Worm (Caenorhabditis elegans): ENCODE data around the gene egl-45.

ce11 chrIII:7783354-7783753 lies 45.1 kb downstream of the egl-45 start, which contains the start of gene mab-5:
- no peak for TF ChIP-seq ref-1 (GFP tag; conservative IDR thresholded peaks at IDR 0.05)
- no peak for TF ChIP-seq tab-1 (GFP tag; IDR thresholded peaks at IDR 0.05)
- no peak for TF ChIP-seq klf-2 (GFP tag; conservative IDR thresholded peaks at IDR 0.05)
- no peak for TF ChIP-seq flt-1 (GFP tag; IDR thresholded peaks at IDR 0.05)
- TF ChIP-seq T22C8.4 (GFP tag; IDR thresholded peaks at IDR 0.05) = no peak
- TF ChIP-seq med-1 (GFP tag; optimal IDR thresholded peaks at IDR 0.05; ENCODE audit: insufficient read depth) = no peak
- TF ChIP-seq ztf-29 (GFP tag; IDR thresholded peaks at IDR 0.05) = no peak

Data from whole organism, midembryonic.